Fruit fly (Drosophila melanogaster) whole organism, pupa: ENCODE data around the gene Afti.

Source experiments
- CG12605 ChIP-seq: fragments of 200-800 bp; sonication (Bioruptor generic); IDR thresholded peaks from 2 replicates; pipeline ENCODE4 v1.3.6; 2022; ENCODE audit warnings: missing biosample characterization, missing genetic modification characterization
- CG15710 ChIP-seq: fragments of 200-800 bp; sonication (Bioruptor generic); optimal IDR thresholded peaks from 2 replicates; lab custom pipeline; 2018; ENCODE audit warnings: missing biosample characterization, mild to moderate bottlenecking, missing genetic modification characterization, moderate library complexity
- CG17806 ChIP-seq: fragments of 200-800 bp; sonication (Bioruptor generic); optimal IDR thresholded peaks from 2 replicates; lab custom pipeline; 2018; ENCODE audit warnings: missing biosample characterization, mild to moderate bottlenecking, missing genetic modification characterization, moderate library complexity
- CG32121 ChIP-seq: fragments of 200-800 bp; sonication (Bioruptor generic); IDR thresholded peaks from 2 replicates; pipeline ENCODE4 v1.3.6; 2022; ENCODE audit warnings: missing biosample characterization, missing genetic modification characterization
- CG8159 ChIP-seq: fragments of 200-800 bp; sonication (Bioruptor generic); optimal IDR thresholded peaks from 3 replicates; lab custom pipeline; 2018; ENCODE audit warnings: missing biosample characterization, mild to moderate bottlenecking, missing genetic modification characterization, moderate library complexity
- CG8301 ChIP-seq: fragments of 200-800 bp; sonication (Bioruptor generic); optimal IDR thresholded peaks from 2 replicates; lab custom pipeline; 2018; ENCODE audit warnings: missing biosample characterization, mild to moderate bottlenecking, missing genetic modification characterization
- D1 ChIP-seq: fragments of 200-800 bp; sonication (Bioruptor generic); optimal IDR thresholded peaks from 2 replicates; lab custom pipeline; 2018; ENCODE audit warnings: missing biosample characterization, mild to moderate bottlenecking, missing genetic modification characterization, moderate library complexity
- EcR ChIP-seq: fragments of 200-800 bp; sonication (Bioruptor generic); optimal IDR thresholded peaks from 3 replicates; lab custom pipeline; 2019; ENCODE audit warnings: missing biosample characterization, missing genetic modification characterization, mild to moderate bottlenecking, moderate library complexity, missing genetic modification reagents
- Ets98B ChIP-seq: fragments of 200-800 bp; sonication (Bioruptor generic); IDR thresholded peaks from 2 replicates; pipeline ENCODE4 v1.3.6; 2022; ENCODE audit warnings: missing biosample characterization, missing genetic modification characterization
- rn ChIP-seq: fragments of 200-800 bp; sonication (Bioruptor generic); IDR thresholded peaks from 2 replicates; pipeline ENCODE4 v1.3.6; 2022; ENCODE audit warnings: missing biosample characterization, missing genetic modification characterization

DNA sequence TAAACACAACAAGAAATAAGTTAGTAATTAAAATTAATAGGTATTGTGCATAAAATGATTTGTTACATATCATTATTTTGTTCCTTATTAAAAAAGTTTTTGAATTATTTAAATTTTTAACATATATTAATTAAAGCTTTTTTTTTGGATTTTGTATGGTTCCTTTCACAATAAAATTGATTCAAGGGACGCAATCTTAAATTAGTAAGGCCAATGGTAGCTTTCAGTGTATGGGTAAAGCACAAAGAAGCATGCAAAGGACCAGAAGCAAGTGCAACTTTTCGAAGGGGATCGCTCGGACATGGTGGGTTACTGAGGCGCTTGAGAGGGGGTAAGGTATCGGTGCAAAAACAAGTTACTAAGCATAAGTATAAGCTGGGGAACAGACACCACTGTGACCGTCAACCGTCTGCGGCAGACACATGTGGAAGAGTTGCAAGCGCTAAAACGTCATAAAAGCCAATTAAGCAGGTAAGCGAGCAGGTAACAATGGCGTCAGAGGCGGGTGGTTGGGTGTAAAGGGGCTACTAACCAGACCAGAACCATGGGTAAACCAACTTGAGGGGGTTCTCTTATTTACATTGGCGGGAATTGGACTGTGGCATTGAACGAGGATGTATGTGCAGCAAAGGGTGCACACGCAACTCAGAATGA is 50.8 kb downstream of the Afti start:
- TF ChIP-seq Ets98B: no peak
- TF ChIP-seq CG8301: no peak
- no peak for TF ChIP-seq D1 (tag; lab: Kevin White, UChicago)
- TF ChIP-seq CG12605 (GFP tag; lab: Robert Waterston, UW): no peak
- peak; percentile 64 for TF ChIP-seq CG15710 (tag; lab: Kevin White, UChicago)
- TF ChIP-seq EcR (GFP tag; lab: Kevin White, UChicago): peak; percentile 51
- TF ChIP-seq rn (GFP tag; lab: Robert Waterston, UW): no peak
- peak; percentile 66 for TF ChIP-seq CG17806
- peak; percentile 76 for TF ChIP-seq CG8159
- TF ChIP-seq CG32121 (GFP tag; lab: Robert Waterston, UW): no peak
